Fruit fly (Drosophila melanogaster) whole organism, pupa: ENCODE data around the gene Wsck.

Experiments
- CG14655 ChIP-seq: fragments of 200-800 bp; sonication (Bioruptor generic); optimal IDR thresholded peaks from 3 replicates; lab custom pipeline; 2017; ENCODE audit warnings: mild to moderate bottlenecking, missing biosample characterization, missing genetic modification reagents, missing genetic modification characterization
- CG15710 ChIP-seq: fragments of 200-800 bp; sonication (Bioruptor generic); optimal IDR thresholded peaks from 2 replicates; lab custom pipeline; 2018; ENCODE audit warnings: missing biosample characterization, mild to moderate bottlenecking, missing genetic modification characterization, moderate library complexity
- CG17806 ChIP-seq: fragments of 200-800 bp; sonication (Bioruptor generic); optimal IDR thresholded peaks from 2 replicates; lab custom pipeline; 2018; ENCODE audit warnings: missing biosample characterization, mild to moderate bottlenecking, missing genetic modification characterization, moderate library complexity
- CG34367 ChIP-seq: fragments of 200-800 bp; sonication (Bioruptor generic); optimal IDR thresholded peaks from 2 replicates; lab custom pipeline; 2018; ENCODE audit warnings: missing biosample characterization, mild to moderate bottlenecking, missing genetic modification characterization
- CG4496 ChIP-seq: fragments of 200-800 bp; sonication (Bioruptor generic); IDR thresholded peaks from 3 replicates; pipeline ENCODE4 v1.3.6; 2022; ENCODE audit warnings: missing biosample characterization, missing genetic modification characterization
- CG9948 ChIP-seq: fragments of 200-800 bp; sonication (Bioruptor generic); optimal IDR thresholded peaks from 2 replicates; lab custom pipeline; 2018; ENCODE audit warnings: missing biosample characterization, mild to moderate bottlenecking, missing genetic modification characterization, moderate library complexity
- D1 ChIP-seq: fragments of 200-800 bp; sonication (Bioruptor generic); optimal IDR thresholded peaks from 2 replicates; lab custom pipeline; 2018; ENCODE audit warnings: missing biosample characterization, mild to moderate bottlenecking, missing genetic modification characterization, moderate library complexity
- EcR ChIP-seq: fragments of 200-800 bp; sonication (Bioruptor generic); optimal IDR thresholded peaks from 3 replicates; lab custom pipeline; 2019; ENCODE audit warnings: missing biosample characterization, missing genetic modification characterization, mild to moderate bottlenecking, moderate library complexity, missing genetic modification reagents
- Ets98B ChIP-seq: fragments of 200-800 bp; sonication (Bioruptor generic); IDR thresholded peaks from 2 replicates; pipeline ENCODE4 v1.3.6; 2022; ENCODE audit warnings: missing biosample characterization, missing genetic modification characterization
- Pif1A ChIP-seq: fragments of 200-800 bp; sonication (Bioruptor generic); optimal IDR thresholded peaks from 3 replicates; lab custom pipeline; 2016; ENCODE audit warnings: missing biosample characterization, missing genetic modification characterization
- gl ChIP-seq: fragments of 200-800 bp; sonication (Bioruptor generic); optimal IDR thresholded peaks from 2 replicates; lab custom pipeline; 2018; ENCODE audit warnings: missing biosample characterization, mild to moderate bottlenecking, missing genetic modification characterization
- rn ChIP-seq: fragments of 200-800 bp; sonication (Bioruptor generic); IDR thresholded peaks from 2 replicates; pipeline ENCODE4 v1.3.6; 2022; ENCODE audit warnings: missing biosample characterization, missing genetic modification characterization

dm6 chr3R:24626667-24627066, 3.2 kb downstream of the Wsck start:
- TF ChIP-seq gl (tag; lab: Kevin White, UChicago) (no peak), D1 (tag; lab: Kevin White, UChicago) (no peak), EcR (GFP tag; lab: Kevin White, UChicago) (no peak), CG34367 (tag; lab: Kevin White, UChicago) (no peak), CG14655 (no peak), CG15710 (tag; lab: Kevin White, UChicago) (no peak), CG9948 (tag; lab: Kevin White, UChicago) (no peak), Ets98B (GFP tag; lab: Robert Waterston, UW) (no peak), CG17806 (no peak), rn (GFP tag; lab: Robert Waterston, UW) (no peak), Pif1A (GFP tag; lab: Kevin White, UChicago) (no peak), CG4496 (GFP tag; lab: Robert Waterston, UW) (no peak)
